Fruit fly (Drosophila melanogaster) whole organism, pupa: ENCODE results near the gene CG5001.

Experiments used
- CG12605 ChIP-seq: fragments of 200-800 bp; sonication (Bioruptor generic); IDR thresholded peaks from 2 replicates; pipeline ENCODE4 v1.3.6; 2022; ENCODE audit warnings: missing biosample characterization, missing genetic modification characterization
- CG14655 ChIP-seq: fragments of 200-800 bp; sonication (Bioruptor generic); optimal IDR thresholded peaks from 3 replicates; lab custom pipeline; 2017; ENCODE audit warnings: mild to moderate bottlenecking, missing biosample characterization, missing genetic modification reagents, missing genetic modification characterization
- CG17806 ChIP-seq: fragments of 200-800 bp; sonication (Bioruptor generic); optimal IDR thresholded peaks from 2 replicates; lab custom pipeline; 2018; ENCODE audit warnings: missing biosample characterization, mild to moderate bottlenecking, missing genetic modification characterization, moderate library complexity
- CG8301 ChIP-seq: fragments of 200-800 bp; sonication (Bioruptor generic); optimal IDR thresholded peaks from 2 replicates; lab custom pipeline; 2018; ENCODE audit warnings: missing biosample characterization, mild to moderate bottlenecking, missing genetic modification characterization
- D1 ChIP-seq: fragments of 200-800 bp; sonication (Bioruptor generic); optimal IDR thresholded peaks from 2 replicates; lab custom pipeline; 2018; ENCODE audit warnings: missing biosample characterization, mild to moderate bottlenecking, missing genetic modification characterization, moderate library complexity
- EcR ChIP-seq: fragments of 200-800 bp; sonication (Bioruptor generic); optimal IDR thresholded peaks from 3 replicates; lab custom pipeline; 2019; ENCODE audit warnings: missing biosample characterization, missing genetic modification characterization, mild to moderate bottlenecking, moderate library complexity, missing genetic modification reagents
- Pif1A ChIP-seq: fragments of 200-800 bp; sonication (Bioruptor generic); optimal IDR thresholded peaks from 3 replicates; lab custom pipeline; 2016; ENCODE audit warnings: missing biosample characterization, missing genetic modification characterization
- Pif1B ChIP-seq: fragments of 200-800 bp; sonication (Bioruptor generic); optimal IDR thresholded peaks from 3 replicates; lab custom pipeline; 2016; ENCODE audit warnings: missing biosample characterization, missing genetic modification characterization
- Snoo ChIP-seq: fragments of 200-800 bp; sonication (Bioruptor generic); optimal IDR thresholded peaks from 3 replicates; lab custom pipeline; 2017; ENCODE audit warnings: missing biosample characterization, mild to moderate bottlenecking, missing genetic modification characterization, inconsistent platforms
- gl ChIP-seq: fragments of 200-800 bp; sonication (Bioruptor generic); optimal IDR thresholded peaks from 2 replicates; lab custom pipeline; 2018; ENCODE audit warnings: missing biosample characterization, mild to moderate bottlenecking, missing genetic modification characterization
- rn ChIP-seq: fragments of 200-800 bp; sonication (Bioruptor generic); IDR thresholded peaks from 2 replicates; pipeline ENCODE4 v1.3.6; 2022; ENCODE audit warnings: missing biosample characterization, missing genetic modification characterization

- TF ChIP-seq Pif1B (GFP tag; lab: Kevin White, UChicago) (no peak), CG8301 (tag; lab: Kevin White, UChicago) (no peak), Pif1A (GFP tag; lab: Kevin White, UChicago) (peak; percentile 20), rn (GFP tag; lab: Robert Waterston, UW) (no peak), D1 (tag; lab: Kevin White, UChicago) (no peak), CG14655 (GFP tag; lab: Kevin White, UChicago) (no peak), gl (tag; lab: Kevin White, UChicago) (peak; percentile 5), EcR (no peak), CG17806 (tag; lab: Kevin White, UChicago) (no peak), CG12605 (GFP tag; lab: Robert Waterston, UW) (no peak), Snoo (tag; lab: Kevin White, UChicago) (no peak)
These were observed 42.8 kb upstream of the CG5001 start, which contains the start of gene MFS3 for dm6 chr2L:1142730-1143281.
